Worm (Caenorhabditis elegans) whole organism, dauer: ENCODE results near the gene snr-4.

ENCODE experiments used
- unc-62 ChIP-seq: sonication (generic microtip); optimal IDR thresholded peaks from 2 replicates; lab custom pipeline; 2017; ENCODE audit warnings: missing biosample characterization, missing genetic modification reagents, missing genetic modification characterization

snr-4 gene

ce11 chrV:11993706-11994345 lies 14.3 kb upstream of the snr-4 start, which contains the start of the genes cyl-1 and C52E4.7:
cyl-1 (minus strand) TSS chrV:11993723.
C52E4.7 (plus strand) TSS chrV:11994295.
- no peak for TF ChIP-seq unc-62 (GFP tag; lab: Kevin White, UChicago)

ce11 chrV:11990511-11991127 lies 11.1 kb upstream of the snr-4 start:
- no peak for TF ChIP-seq unc-62 (GFP tag; lab: Kevin White, UChicago)

- TF ChIP-seq unc-62 (GFP tag; lab: Kevin White, UChicago): no peak
Measured at ce11 chrV:11989861-11990260, 10.3 kb upstream of the snr-4 start.

- no peak for TF ChIP-seq unc-62 (GFP tag; lab: Kevin White, UChicago)
Measured at ce11 chrV:11986078-11986869, 6.8 kb upstream of the snr-4 start.

- TF ChIP-seq unc-62 (GFP tag; lab: Kevin White, UChicago): no peak
Measured at ce11 chrV:11985384-11985783, 5.9 kb upstream of the snr-4 start, which contains the start of gene mans-2. mans-2 (minus strand) TSS chrV:11985484.

ce11 chrV:11982309-11982708 lies 2.8 kb upstream of the snr-4 start, which contains the start of gene rpt-1:
rpt-1 (minus strand) TSS chrV:11982397.
- no peak for TF ChIP-seq unc-62 (GFP tag; lab: Kevin White, UChicago)

ce11 chrV:11978179-11978578 lies 1.3 kb downstream of the snr-4 start, which contains the start of gene mif-2:
mif-2 (minus strand) TSS chrV:11978459.
- no peak for TF ChIP-seq unc-62 (GFP tag; lab: Kevin White, UChicago)

- TF ChIP-seq unc-62 (GFP tag; lab: Kevin White, UChicago): no peak
Measured at ce11 chrV:11976734-11977133, 2.8 kb downstream of the snr-4 start.

- no peak for TF ChIP-seq unc-62 (GFP tag; lab: Kevin White, UChicago)
Measured at ce11 chrV:11975233-11975632, 4.3 kb downstream of the snr-4 start, which contains the start of gene cpr-1. cpr-1 (plus strand) TSS chrV:11975551.

ce11 chrV:11964723-11965122 lies 14.8 kb downstream of the snr-4 start, which contains the start of gene F58H1.7:
F58H1.7 (minus strand) TSS chrV:11964823.
- no peak for TF ChIP-seq unc-62 (GFP tag; lab: Kevin White, UChicago)

ce11 chrV:11960831-11961190 lies 18.7 kb downstream of the snr-4 start:
- no peak for TF ChIP-seq unc-62 (GFP tag; lab: Kevin White, UChicago)

ce11 chrV:11960084-11960830 lies 19.3 kb downstream of the snr-4 start:
- TF ChIP-seq unc-62 (GFP tag; lab: Kevin White, UChicago): no peak

- no peak for TF ChIP-seq unc-62 (GFP tag; lab: Kevin White, UChicago)
Measured at ce11 chrV:11958343-11959291, 20.9 kb downstream of the snr-4 start, which contains the start of gene F58H1.5. F58H1.5 (plus strand) TSS chrV:11958393.

- no peak for TF ChIP-seq unc-62 (GFP tag; lab: Kevin White, UChicago)
Measured at ce11 chrV:11955617-11956016, 23.9 kb downstream of the snr-4 start.
